Worm (Caenorhabditis elegans) whole organism, midembryonic: ENCODE results near the gene T06E4.21.

ENCODE experiments used
- T22C8.4 ChIP-seq: fragments of 200-800 bp; sonication (Bioruptor generic); IDR thresholded peaks from 2 replicates; pipeline ENCODE4 v1.3.6; 2022; ENCODE audit warnings: missing genetic modification characterization, missing compliant biosample characterization
- cog-1 ChIP-seq: sonication (generic microtip); optimal IDR thresholded peaks from 2 replicates; lab custom pipeline; 2016; ENCODE audit warnings: missing genetic modification characterization, missing compliant biosample characterization
- flt-1 ChIP-seq: fragments of 200-800 bp; sonication (Bioruptor generic); IDR thresholded peaks from 2 replicates; pipeline ENCODE4 v1.3.6; 2022; ENCODE audit warnings: missing genetic modification characterization, missing compliant biosample characterization
- klf-2 ChIP-seq: fragments of 200-800 bp; sonication (Bioruptor generic); conservative IDR thresholded peaks from 2 replicates; pipeline ENCODE4 v1.3.6; 2022; ENCODE audit warnings: missing genetic modification reagents, missing genetic modification characterization, missing compliant biosample characterization
- ref-1 ChIP-seq: fragments of 200-800 bp; sonication (Bioruptor generic); conservative IDR thresholded peaks from 2 replicates; pipeline ENCODE4 v1.3.6; 2022; ENCODE audit warnings: missing genetic modification reagents, missing genetic modification characterization, missing compliant biosample characterization
- tab-1 ChIP-seq: fragments of 200-800 bp; sonication (Bioruptor generic); IDR thresholded peaks from 2 replicates; pipeline ENCODE4 v1.3.6; 2022; ENCODE audit warnings: missing genetic modification characterization, missing compliant biosample characterization
- ztf-23 ChIP-seq: fragments of 200-800 bp; sonication (Bioruptor generic); IDR thresholded peaks from 2 replicates; pipeline ENCODE4 v1.3.6; 2022; ENCODE audit warnings: missing genetic modification reagents, missing genetic modification characterization, missing compliant biosample characterization
- ztf-29 ChIP-seq: fragments of 200-800 bp; sonication (Bioruptor generic); IDR thresholded peaks from 2 replicates; pipeline ENCODE4 v1.3.6; 2022; ENCODE audit warnings: missing genetic modification reagents, missing genetic modification characterization, missing compliant biosample characterization

DNA sequence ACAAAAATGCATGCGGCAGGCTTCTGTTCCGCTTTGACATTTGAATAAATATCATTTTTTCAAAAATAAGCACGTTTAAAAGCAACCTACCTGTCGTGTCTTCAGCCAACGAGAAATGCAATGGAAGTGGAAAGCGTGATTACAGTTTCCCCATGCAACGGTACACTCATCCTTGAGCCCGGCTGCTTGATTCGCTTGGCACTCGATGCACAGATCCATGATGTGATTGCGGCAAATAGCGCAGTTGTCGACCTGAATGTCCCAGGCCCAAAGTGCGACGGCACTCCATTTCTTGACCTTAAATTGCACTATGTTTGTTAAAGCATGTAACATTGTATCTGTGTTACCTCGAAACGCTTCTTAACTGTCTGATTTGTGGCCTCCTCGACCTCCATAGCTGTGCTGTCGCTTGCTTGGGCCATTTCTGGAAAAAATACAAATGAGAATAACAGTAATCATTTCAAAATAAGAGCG lies 38.7 kb downstream of the T06E4.21 start, which contains the start of gene rbx-1:
- no peak for TF ChIP-seq flt-1 (GFP tag; lab: Robert Waterston, UW)
- no peak for TF ChIP-seq ref-1 (GFP tag; lab: Robert Waterston, UW)
- TF ChIP-seq cog-1 (tag; lab: Kevin White, UChicago), result no peak
- no peak for TF ChIP-seq T22C8.4 (GFP tag; lab: Robert Waterston, UW)
- TF ChIP-seq tab-1 (GFP tag; lab: Robert Waterston, UW), result no peak
- TF ChIP-seq ztf-23 (GFP tag; lab: Robert Waterston, UW), result no peak
- TF ChIP-seq ztf-29 (GFP tag; lab: Robert Waterston, UW), result no peak
- no peak for TF ChIP-seq klf-2 (GFP tag; lab: Robert Waterston, UW)
